Worm (Caenorhabditis elegans): ENCODE data around the gene F38E1.10.

Gene F38E1.10

ce11 chrV:8413432-8414021, 38.2 kb upstream of the F38E1.10 start, which contains the start of gene vha-18:
TSS of gene vha-18 (minus strand) at chrV:8413482.
- no peak for TF ChIP-seq fkh-6 (tag; optimal IDR thresholded peaks at IDR 0.05)
- no peak for TF ChIP-seq C08G9.2 (tag; optimal IDR thresholded peaks at IDR 0.05)
- no peak for TF ChIP-seq hlh-15 (tag; optimal IDR thresholded peaks at IDR 0.05)
- TF ChIP-seq unc-55 (GFP tag; optimal IDR thresholded peaks at IDR 0.05): no peak
- TF ChIP-seq elt-4 (tag; optimal IDR thresholded peaks at IDR 0.05): no peak
- TF ChIP-seq hlh-8 (tag; optimal IDR thresholded peaks at IDR 0.05): no peak
- TF ChIP-seq nhr-232 (tag; optimal IDR thresholded peaks at IDR 0.05): no peak
- TF ChIP-seq zip-5 (tag; optimal IDR thresholded peaks at IDR 0.05): no peak
- TF ChIP-seq ceh-9 (tag; optimal IDR thresholded peaks at IDR 0.05): no peak
- TF ChIP-seq gmeb-2 (tag; optimal IDR thresholded peaks at IDR 0.05): no peak
- no peak for TF ChIP-seq ceh-19 (GFP tag; optimal IDR thresholded peaks at IDR 0.05)
- TF ChIP-seq tbx-2 (tag; optimal IDR thresholded peaks at IDR 0.05): no peak
- no peak for TF ChIP-seq tbx-7 (tag; optimal IDR thresholded peaks at IDR 0.05)
- no peak for TF ChIP-seq hlh-30 (tag; optimal IDR thresholded peaks at IDR 0.05; ENCODE audit: insufficient read depth)
- no peak for TF ChIP-seq ref-2 (tag; optimal IDR thresholded peaks at IDR 0.05)
- TF ChIP-seq hlh-6 (tag; optimal IDR thresholded peaks at IDR 0.05): no peak
- no peak for TF ChIP-seq ceh-24 (tag; optimal IDR thresholded peaks at IDR 0.05)
- no peak for TF ChIP-seq ceh-48 (tag; optimal IDR thresholded peaks at IDR 0.05)
- no peak for TF ChIP-seq che-1 (tag; optimal IDR thresholded peaks at IDR 0.05)

- TF ChIP-seq nhr-232 (tag; optimal IDR thresholded peaks at IDR 0.05) (no peak), unc-3 (GFP tag; conservative IDR thresholded peaks at IDR 0.05) (no peak), unc-3 (tag; optimal IDR thresholded peaks at IDR 0.05) (no peak), pat-9 (tag; optimal IDR thresholded peaks at IDR 0.05) (no peak), che-1 (tag; optimal IDR thresholded peaks at IDR 0.05) (no peak), zip-5 (tag; optimal IDR thresholded peaks at IDR 0.05) (no peak), dve-1 (tag; optimal IDR thresholded peaks at IDR 0.05) (no peak), fkh-6 (tag; optimal IDR thresholded peaks at IDR 0.05) (no peak), K02D7.2 (tag; optimal IDR thresholded peaks at IDR 0.05) (no peak)
Observed at ce11 chrV:8410406-8410805, 35.1 kb upstream of the F38E1.10 start, which contains the start of gene F52E1.2. TSS of gene F52E1.2 (plus strand) at chrV:8410595.

ce11 chrV:8409594-8409993, 34.3 kb upstream of the F38E1.10 start:
- TF ChIP-seq hlh-15 (tag; optimal IDR thresholded peaks at IDR 0.05) (no peak), K09A11.1 (tag; optimal IDR thresholded peaks at IDR 0.05; ENCODE audit: insufficient read depth) (no peak), sox-4 (tag; optimal IDR thresholded peaks at IDR 0.05) (no peak), zip-5 (tag; optimal IDR thresholded peaks at IDR 0.05) (no peak), pros-1 (tag; optimal IDR thresholded peaks at IDR 0.05) (no peak), unc-42 (tag; optimal IDR thresholded peaks at IDR 0.05) (no peak), K02D7.2 (tag; optimal IDR thresholded peaks at IDR 0.05) (no peak), tbx-2 (tag; optimal IDR thresholded peaks at IDR 0.05) (no peak), lin-11 (tag; optimal IDR thresholded peaks at IDR 0.05) (no peak)

- TF ChIP-seq ceh-22 (tag; optimal IDR thresholded peaks at IDR 0.05): no peak
Observed at ce11 chrV:8406911-8407310, 31.6 kb upstream of the F38E1.10 start.

- TF ChIP-seq hlh-6 (tag; optimal IDR thresholded peaks at IDR 0.05) (no peak), elt-2 (tag; optimal IDR thresholded peaks at IDR 0.05) (peak; percentile 56), C38D4.7 (GFP tag; optimal IDR thresholded peaks at IDR 0.05) (no peak), hlh-8 (tag; optimal IDR thresholded peaks at IDR 0.05) (no peak), nhr-232 (tag; optimal IDR thresholded peaks at IDR 0.05) (no peak), unc-3 (GFP tag; conservative IDR thresholded peaks at IDR 0.05) (no peak), unc-3 (tag; optimal IDR thresholded peaks at IDR 0.05) (no peak)
Observed at ce11 chrV:8406155-8406554, 30.8 kb upstream of the F38E1.10 start.

Measured in whole organism, late embryonic.